Fruit fly (Drosophila melanogaster) Kc167 (cell line): ENCODE data around the gene Sec71.

Experiments used
- Myc ChIP-seq: fragments of >200 bp; optimal IDR thresholded peaks from 2 replicates; lab custom pipeline; 2017; ENCODE audit warnings: missing external identifiers
- Sin3A ChIP-seq: fragments of >200 bp; optimal IDR thresholded peaks from 2 replicates; lab custom pipeline; 2018; ENCODE audit warnings: missing external identifiers
- h ChIP-seq: fragments of >200 bp; optimal IDR thresholded peaks from 3 replicates; lab custom pipeline; 2018; ENCODE audit warnings: missing external identifiers
- insv ChIP-seq: fragments of >200 bp; optimal IDR thresholded peaks from 3 replicates; lab custom pipeline; 2018; ENCODE audit warnings: missing external identifiers
- psq ChIP-seq: fragments of >200 bp; optimal IDR thresholded peaks from 2 replicates; lab custom pipeline; 2017; ENCODE audit warnings: missing external identifiers
- ttk ChIP-seq: sonication (Bioruptor generic); optimal IDR thresholded peaks from 2 replicates; lab custom pipeline; 2017; ENCODE audit warnings: missing external identifiers

Sec71 gene

dm6 chr2L:13793405-13793804 is at the start of gene Sec71:
TSS of gene Sec71 (plus strand) at chr2L:13793521.
- TF ChIP-seq ttk (lab: Kevin White, UChicago) (no peak), Sin3A (lab: Kevin White, UChicago) (no peak), insv (no peak), psq (no peak), h (no peak), Myc (lab: Kevin White, UChicago) (no peak)

- no peak for TF ChIP-seq Myc (lab: Kevin White, UChicago)
Observed at dm6 chr2L:13746652-13747051, 46.7 kb upstream of the Sec71 start, which contains the start of gene TM9SF4. TSS of gene TM9SF4 (plus strand) at chr2L:13746952.

dm6 chr2L:13763144-13763543 is 30.2 kb upstream of the Sec71 start:
- TF ChIP-seq h (no peak), psq (no peak), Sin3A (lab: Kevin White, UChicago) (no peak), insv (no peak), Myc (lab: Kevin White, UChicago) (no peak), ttk (lab: Kevin White, UChicago) (no peak)

dm6 chr2L:13770884-13771283 is 22.4 kb upstream of the Sec71 start:
- TF ChIP-seq Myc (lab: Kevin White, UChicago), result no peak
- no peak for TF ChIP-seq ttk (lab: Kevin White, UChicago)
- TF ChIP-seq psq, result no peak
- no peak for TF ChIP-seq Sin3A (lab: Kevin White, UChicago)
- no peak for TF ChIP-seq insv
- no peak for TF ChIP-seq h

- TF ChIP-seq ttk (lab: Kevin White, UChicago), result no peak
- TF ChIP-seq Myc (lab: Kevin White, UChicago), result no peak
- TF ChIP-seq insv, result no peak
- TF ChIP-seq Sin3A (lab: Kevin White, UChicago), result no peak
- no peak for TF ChIP-seq psq
- TF ChIP-seq h, result no peak
Observed at dm6 chr2L:13773697-13774096, 19.6 kb upstream of the Sec71 start, which contains the start of gene CG43376. TSS of gene CG43376 (plus strand) at chr2L:13773997.

dm6 chr2L:13776928-13777686 is 16.2 kb upstream of the Sec71 start:
- no peak for TF ChIP-seq Myc (lab: Kevin White, UChicago)
- no peak for TF ChIP-seq psq

- no peak for TF ChIP-seq h
- no peak for TF ChIP-seq psq
- no peak for TF ChIP-seq insv
Observed at dm6 chr2L:13778648-13779047, 14.7 kb upstream of the Sec71 start.

- TF ChIP-seq Myc (lab: Kevin White, UChicago), result no peak
- no peak for TF ChIP-seq psq
- no peak for TF ChIP-seq h
- TF ChIP-seq Sin3A (lab: Kevin White, UChicago), result no peak
- no peak for TF ChIP-seq insv
- no peak for TF ChIP-seq ttk (lab: Kevin White, UChicago)
Observed at dm6 chr2L:13779162-13779561, 14.2 kb upstream of the Sec71 start.

dm6 chr2L:13779795-13780108 is 13.6 kb upstream of the Sec71 start:
- no peak for TF ChIP-seq Sin3A (lab: Kevin White, UChicago)

dm6 chr2L:13780109-13780947 is 13.0 kb upstream of the Sec71 start, which contains the start of the genes CG9008 and p38b:
TSS of gene CG9008 (minus strand) at chr2L:13780165.
TSS of gene p38b (plus strand) at chr2L:13780689.
- TF ChIP-seq insv, result no peak
- no peak for TF ChIP-seq psq
- TF ChIP-seq h, result no peak
- no peak for TF ChIP-seq Myc (lab: Kevin White, UChicago)
- TF ChIP-seq Sin3A (lab: Kevin White, UChicago), result no peak
- TF ChIP-seq ttk (lab: Kevin White, UChicago), result no peak

dm6 chr2L:13783264-13784154 is 9.8 kb upstream of the Sec71 start, which contains the start of gene Eato:
TSS of gene Eato (plus strand) at chr2L:13784084.
- TF ChIP-seq psq (no peak), Sin3A (lab: Kevin White, UChicago) (no peak), Myc (lab: Kevin White, UChicago) (no peak), h (no peak), ttk (lab: Kevin White, UChicago) (no peak), insv (no peak)

dm6 chr2L:13784155-13784681 is 9.1 kb upstream of the Sec71 start, which contains the start of gene CG16890:
TSS of gene CG16890 (minus strand) at chr2L:13784338.
- TF ChIP-seq insv, result no peak
- no peak for TF ChIP-seq Myc (lab: Kevin White, UChicago)
- no peak for TF ChIP-seq h
- no peak for TF ChIP-seq Sin3A (lab: Kevin White, UChicago)
